Fruit fly (Drosophila melanogaster) whole organism, embryonic: ENCODE results near the gene Ptp10D.

Source experiments
- Atf3 ChIP-seq: fragments of 200-800 bp; sonication (Bioruptor generic); optimal IDR thresholded peaks from 3 replicates; lab custom pipeline; 2016; ENCODE audit warnings: missing biosample characterization, missing genetic modification characterization
- Bdp1 ChIP-seq: fragments of 200-800 bp; sonication (Bioruptor generic); optimal IDR thresholded peaks from 3 replicates; lab custom pipeline; 2016; ENCODE audit warnings: missing biosample characterization, missing genetic modification characterization
- CG10654 ChIP-seq: fragments of 200-800 bp; sonication (Bioruptor generic); optimal IDR thresholded peaks from 2 replicates; lab custom pipeline; 2016; ENCODE audit warnings: missing biosample characterization, missing genetic modification characterization
- CG12236 ChIP-seq: fragments of 200-800 bp; sonication (Bioruptor generic); optimal IDR thresholded peaks from 2 replicates; lab custom pipeline; 2016; ENCODE audit warnings: missing biosample characterization, missing genetic modification characterization
- CG12942 ChIP-seq: fragments of 200-800 bp; sonication (Bioruptor generic); optimal IDR thresholded peaks from 3 replicates; lab custom pipeline; 2016; ENCODE audit warnings: missing biosample characterization, missing genetic modification characterization
- CG17186 ChIP-seq: fragments of 200-800 bp; sonication (Bioruptor generic); optimal IDR thresholded peaks from 3 replicates; lab custom pipeline; 2017; ENCODE audit warnings: missing biosample characterization, missing genetic modification reagents, missing genetic modification characterization
- CG18619 ChIP-seq: fragments of 200-800 bp; sonication (Bioruptor generic); optimal IDR thresholded peaks from 3 replicates; lab custom pipeline; 2017; ENCODE audit warnings: missing biosample characterization, mild to moderate bottlenecking, missing genetic modification characterization
- CG32767 ChIP-seq: fragments of 200-800 bp; sonication (Bioruptor generic); IDR thresholded peaks from 2 replicates; pipeline ENCODE4 v1.3.6; 2022; ENCODE audit warnings: missing biosample characterization, missing genetic modification characterization
- CG33557 ChIP-seq: fragments of 200-800 bp; sonication (Bioruptor generic); optimal IDR thresholded peaks from 2 replicates; lab custom pipeline; 2019; ENCODE audit warnings: missing biosample characterization, mild to moderate bottlenecking, missing genetic modification characterization, moderate library complexity
- CG34224 ChIP-seq: fragments of 200-800 bp; sonication (Bioruptor generic); IDR thresholded peaks from 3 replicates; pipeline ENCODE4 v1.3.6; 2022; ENCODE audit warnings: missing biosample characterization, missing genetic modification characterization; ENCODE audit not compliant: partially characterized antibody
- CG4282 ChIP-seq: fragments of 200-800 bp; sonication (Bioruptor generic); optimal IDR thresholded peaks from 2 replicates; lab custom pipeline; 2016; ENCODE audit warnings: missing biosample characterization, missing genetic modification characterization
- CG4820 ChIP-seq: fragments of 200-800 bp; sonication (Bioruptor generic); optimal IDR thresholded peaks from 3 replicates; lab custom pipeline; 2016; ENCODE audit warnings: missing biosample characterization, missing genetic modification characterization
- CG6272 ChIP-seq: fragments of 200-800 bp; sonication (Bioruptor generic); IDR thresholded peaks from 2 replicates; pipeline ENCODE4 v1.3.6; 2022; ENCODE audit warnings: missing biosample characterization, missing genetic modification characterization
- CG6854 ChIP-seq: fragments of 200-800 bp; sonication (Bioruptor generic); optimal IDR thresholded peaks from 3 replicates; lab custom pipeline; 2017; ENCODE audit warnings: missing biosample characterization, mild to moderate bottlenecking, missing genetic modification characterization
- CG7556 ChIP-seq: fragments of 200-800 bp; sonication (Bioruptor generic); optimal IDR thresholded peaks from 2 replicates; lab custom pipeline; 2017; ENCODE audit warnings: missing biosample characterization, mild to moderate bottlenecking, missing genetic modification characterization
- CG9437 ChIP-seq: fragments of 200-800 bp; sonication (Bioruptor generic); optimal IDR thresholded peaks from 2 replicates; lab custom pipeline; 2018; ENCODE audit warnings: missing biosample characterization, mild to moderate bottlenecking, missing genetic modification characterization
- Dip3 ChIP-seq: fragments of 200-800 bp; sonication (Bioruptor generic); optimal IDR thresholded peaks from 3 replicates; lab custom pipeline; 2016; ENCODE audit warnings: missing biosample characterization, missing genetic modification characterization
- Dp ChIP-seq: fragments of 200-800 bp; sonication (Bioruptor generic); optimal IDR thresholded peaks from 2 replicates; lab custom pipeline; 2018; ENCODE audit warnings: missing biosample characterization, mild to moderate bottlenecking, missing genetic modification characterization, moderate library complexity
- Dref ChIP-seq: fragments of 200-800 bp; sonication (Bioruptor generic); IDR thresholded peaks from 2 replicates; pipeline ENCODE4 v1.3.6; 2022; ENCODE audit warnings: missing biosample characterization, missing genetic modification characterization
- Elba2 ChIP-seq: fragments of 200-800 bp; sonication (Bioruptor generic); optimal IDR thresholded peaks from 3 replicates; lab custom pipeline; 2016; ENCODE audit warnings: missing biosample characterization, missing genetic modification characterization
- H15 ChIP-seq: fragments of 200-800 bp; sonication (Bioruptor generic); IDR thresholded peaks from 3 replicates; pipeline ENCODE4 v1.3.6; 2022; ENCODE audit warnings: missing biosample characterization, missing genetic modification characterization
- HLH54F ChIP-seq: fragments of 200-800 bp; sonication (Bioruptor generic); optimal IDR thresholded peaks from 3 replicates; lab custom pipeline; 2016; ENCODE audit warnings: missing biosample characterization, missing genetic modification characterization
- HLHmδ ChIP-seq: fragments of 200-800 bp; sonication (Bioruptor generic); optimal IDR thresholded peaks from 2 replicates; lab custom pipeline; 2018; ENCODE audit warnings: missing biosample characterization, mild to moderate bottlenecking, missing genetic modification characterization, moderate library complexity
- HmgZ ChIP-seq: fragments of 200-800 bp; sonication (Bioruptor generic); optimal IDR thresholded peaks from 2 replicates; lab custom pipeline; 2018; ENCODE audit warnings: missing biosample characterization, mild to moderate bottlenecking, missing genetic modification characterization
- Jarid2 ChIP-seq: fragments of 200-800 bp; sonication (Bioruptor generic); optimal IDR thresholded peaks from 3 replicates; lab custom pipeline; 2017; ENCODE audit warnings: mild to moderate bottlenecking, missing biosample characterization, missing genetic modification reagents, missing genetic modification characterization
- Med ChIP-seq: fragments of 200-800 bp; sonication (Bioruptor generic); peaks from one replicate; lab custom pipeline; 2016; ENCODE audit warnings: missing biosample characterization, missing genetic modification characterization, mild to moderate bottlenecking, inconsistent platforms, moderate library complexity
- Mes4 ChIP-seq: fragments of 200-800 bp; sonication (Bioruptor generic); optimal IDR thresholded peaks from 2 replicates; lab custom pipeline; 2016; ENCODE audit warnings: missing biosample characterization, missing genetic modification characterization
- NFAT ChIP-seq: fragments of 200-800 bp; sonication (Bioruptor generic); IDR thresholded peaks from 2 replicates; pipeline ENCODE4 v1.3.6; 2022; ENCODE audit warnings: missing biosample characterization, missing genetic modification characterization
- Opbp ChIP-seq: fragments of 200-800 bp; sonication (Bioruptor generic); IDR thresholded peaks from 3 replicates; pipeline ENCODE4 v1.3.6; 2022; ENCODE audit warnings: missing biosample characterization, missing genetic modification characterization; ENCODE audit not compliant: partially characterized antibody
- Side ChIP-seq: fragments of 200-800 bp; sonication (Bioruptor generic); optimal IDR thresholded peaks from 2 replicates; lab custom pipeline; 2016; ENCODE audit warnings: missing biosample characterization, missing genetic modification characterization
- Sry-δ ChIP-seq: fragments of 200-800 bp; sonication (Bioruptor generic); optimal IDR thresholded peaks from 2 replicates; lab custom pipeline; 2016; ENCODE audit warnings: missing biosample characterization, missing genetic modification characterization
- Stat92E ChIP-seq, 3 experiments: fragments of >200 bp in 2 of 3; fragments of 200-800 bp in 1 of 3; sonication (Bioruptor generic) in 1 of 3; optimal IDR thresholded peaks; 2 replicates each; lab custom pipeline; 2017 to 2019; ENCODE audit warnings: missing biosample characterization in 3 of 3, missing genetic modification characterization in 3 of 3, mild to moderate bottlenecking in 1 of 3, moderate library complexity in 1 of 3
- ara ChIP-seq: fragments of 200-800 bp; sonication (Bioruptor generic); IDR thresholded peaks from 2 replicates; pipeline ENCODE4 v1.3.6; 2022; ENCODE audit warnings: missing biosample characterization, missing genetic modification characterization
- chinmo ChIP-seq: fragments of 200-800 bp; sonication (Bioruptor generic); IDR thresholded peaks from 4 replicates; pipeline ENCODE4 v1.3.6; 2022; ENCODE audit warnings: missing biosample characterization, missing genetic modification characterization; ENCODE audit not compliant: partially characterized antibody
- cwo ChIP-seq: fragments of 200-800 bp; sonication (Bioruptor generic); optimal IDR thresholded peaks from 3 replicates; lab custom pipeline; 2017; ENCODE audit warnings: missing biosample characterization, missing genetic modification characterization, mild to moderate bottlenecking, moderate library complexity, missing genetic modification reagents
- fd3F ChIP-seq: fragments of 200-800 bp; sonication (Bioruptor generic); optimal IDR thresholded peaks from 2 replicates; lab custom pipeline; 2018; ENCODE audit warnings: missing biosample characterization, mild to moderate bottlenecking, missing genetic modification characterization, moderate library complexity
- h ChIP-seq: fragments of >200 bp; optimal IDR thresholded peaks from 2 replicates; lab custom pipeline; 2017
- hth ChIP-seq: fragments of >200 bp; optimal IDR thresholded peaks from 2 replicates; lab custom pipeline; 2017; ENCODE audit warnings: inconsistent platforms
- inv ChIP-seq: fragments of 200-800 bp; sonication (Bioruptor generic); IDR thresholded peaks from 2 replicates; pipeline ENCODE4 v1.3.6; 2022; ENCODE audit warnings: missing biosample characterization, missing genetic modification characterization; ENCODE audit not compliant: partially characterized antibody
- kah ChIP-seq: fragments of 200-800 bp; sonication (Bioruptor generic); optimal IDR thresholded peaks from 2 replicates; lab custom pipeline; 2018; ENCODE audit warnings: missing biosample characterization, mild to moderate bottlenecking, missing genetic modification characterization
- lbe ChIP-seq: fragments of 200-800 bp; sonication (Bioruptor generic); optimal IDR thresholded peaks from 2 replicates; lab custom pipeline; 2016; ENCODE audit warnings: missing biosample characterization, mild to moderate bottlenecking, missing genetic modification characterization
- lov ChIP-seq, 2 experiments: fragments of 200-800 bp in 1 of 2; fragments of >200 bp in 1 of 2; sonication (Bioruptor generic) in 1 of 2; IDR thresholded peaks in 1 of 2; optimal IDR thresholded peaks in 1 of 2; 2 replicates in 1 of 2; 3 replicates in 1 of 2; pipeline versions ENCODE4 v1.3.6 to Lab custom; 2017 to 2022; ENCODE audit warnings: missing biosample characterization in 1 of 2, missing genetic modification characterization in 1 of 2
- otp ChIP-seq: fragments of 200-800 bp; sonication (Bioruptor generic); IDR thresholded peaks from 3 replicates; pipeline ENCODE4, ENCODE4 v1.3.6; 2022; ENCODE audit warnings: missing biosample characterization, missing genetic modification characterization
- phol ChIP-seq: fragments of 200-800 bp; sonication (Bioruptor generic); optimal IDR thresholded peaks from 3 replicates; lab custom pipeline; 2018; ENCODE audit warnings: missing biosample characterization, mild to moderate bottlenecking, missing genetic modification characterization, moderate library complexity
- sc ChIP-seq, 3 experiments: fragments of >200 bp in 2 of 3; fragments of 200-800 bp in 1 of 3; sonication (Bioruptor generic) in 1 of 3; optimal IDR thresholded peaks; 2 replicates in 2 of 3; 3 replicates in 1 of 3; lab custom pipeline; 2017; ENCODE audit warnings: mild to moderate bottlenecking in 1 of 3, missing biosample characterization in 1 of 3, missing genetic modification characterization in 1 of 3, missing genetic modification reagents in 1 of 3
- seq ChIP-seq: fragments of 200-800 bp; sonication (Bioruptor generic); IDR thresholded peaks from 2 replicates; pipeline ENCODE4 v1.3.6; 2022; ENCODE audit warnings: missing biosample characterization, missing genetic modification characterization
- trem ChIP-seq: fragments of 200-800 bp; optimal IDR thresholded peaks from 3 replicates; lab custom pipeline; 2019; ENCODE audit warnings: missing biosample characterization, mild to moderate bottlenecking, missing genetic modification characterization, moderate library complexity
- vnd ChIP-seq: fragments of 200-800 bp; sonication (Bioruptor generic); IDR thresholded peaks from 3 replicates; pipeline ENCODE4 v1.3.6; 2022; ENCODE audit warnings: missing biosample characterization, missing genetic modification characterization; ENCODE audit not compliant: partially characterized antibody
- yki ChIP-seq: fragments of >200 bp; optimal IDR thresholded peaks from 3 replicates; lab custom pipeline; 2018
- z ChIP-seq: fragments of 200-800 bp; sonication (Bioruptor generic); IDR thresholded peaks from 3 replicates; pipeline ENCODE4 v1.3.6; 2022; ENCODE audit warnings: missing biosample characterization, missing genetic modification characterization

Gene Ptp10D

DNA sequence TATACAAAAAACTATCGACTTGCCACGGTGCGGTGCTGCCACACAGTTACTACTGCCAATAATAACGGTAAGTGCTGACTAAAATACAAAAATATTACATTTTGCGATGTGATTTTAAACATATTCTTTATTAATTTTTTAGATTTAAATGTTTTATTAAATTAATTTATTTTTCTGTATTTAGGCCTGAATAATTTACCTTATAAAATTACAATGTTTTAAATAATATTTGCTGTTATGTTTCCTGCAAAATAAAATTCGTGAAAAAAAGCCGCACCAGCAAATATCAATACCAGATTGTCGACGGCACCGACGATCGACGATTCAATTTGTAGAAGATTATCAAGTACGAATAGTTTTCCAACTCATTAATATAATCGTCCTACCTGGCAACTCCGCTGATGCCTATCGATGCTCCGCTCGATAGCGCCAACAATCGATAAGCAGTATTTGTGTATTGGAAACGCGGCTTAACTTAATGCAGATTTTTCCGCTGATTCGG is 56.8 kb downstream of the Ptp10D start, which contains the start of the genes Vlet and bif (continued):
- TF ChIP-seq z (GFP tag; lab: Robert Waterston, UW) (no peak), CG4820 (GFP tag; lab: Kevin White, UChicago) (peak; percentile 46), Side (GFP tag; lab: Kevin White, UChicago) (peak; percentile 18), HLH54F (peak; percentile 53), otp (GFP tag; lab: Robert Waterston, UW) (no peak), Dip3 (GFP tag; lab: Kevin White, UChicago) (peak; percentile 11), yki (lab: Kevin White, UChicago) (no peak), fd3F (peak; percentile 27), CG34224 (GFP tag; lab: Robert Waterston, UW) (peak; percentile 43; the same call in 2 of the 3 replicates), Med (GFP tag; lab: Kevin White, UChicago) (peak; percentile 85), Sry-δ (peak; percentile 61), CG10654 (GFP tag; lab: Kevin White, UChicago) (peak; percentile 32), hth (lab: Kevin White, UChicago) (no peak), CG9437 (GFP tag; lab: Kevin White, UChicago) (peak; percentile 64), Elba2 (GFP tag; lab: Kevin White, UChicago) (no peak), seq (peak; percentile 50; the same call in 1 of the 2 replicates), CG6854 (no peak), kah (no peak), CG17186 (GFP tag; lab: Kevin White, UChicago) (peak; percentile 18), chinmo (GFP tag; lab: Robert Waterston, UW) (no peak), Jarid2 (GFP tag; lab: Kevin White, UChicago) (no peak), H15 (GFP tag; lab: Robert Waterston, UW) (no peak; the same call in 2 of the 3 replicates), CG12942 (peak; percentile 47), ara (GFP tag; lab: Robert Waterston, UW) (no peak), Atf3 (GFP tag; lab: Kevin White, UChicago) (no peak), cwo (GFP tag; lab: Kevin White, UChicago) (peak; percentile 44), sc (optimal IDR thresholded peaks at IDR 0.05; lab: Kevin White, UChicago) (no peak), sc (GFP tag; optimal IDR thresholded peaks at IDR 0.05; lab: Kevin White, UChicago) (peak; percentile 39), phol (tag; lab: Kevin White, UChicago) (peak; percentile 78), NFAT (GFP tag; lab: Robert Waterston, UW) (no peak), CG33557 (peak; percentile 26), CG7556 (GFP tag; lab: Kevin White, UChicago) (peak; percentile 73), CG12236 (no peak), inv (GFP tag; lab: Robert Waterston, UW) (peak; percentile 54; the same call in 1 of the 2 replicates), Opbp (GFP tag; lab: Robert Waterston, UW) (peak; percentile 68), CG32767 (no peak), HLHmδ (GFP tag; lab: Kevin White, UChicago) (no peak), h (lab: Kevin White, UChicago) (no peak), CG6272 (GFP tag; lab: Robert Waterston, UW) (peak; percentile 31; the same call in 1 of the 2 replicates), lbe (peak; percentile 42), CG4282 (GFP tag; lab: Kevin White, UChicago) (no peak), vnd (peak; percentile 59; the same call in 2 of the 3 replicates), CG18619 (GFP tag; lab: Kevin White, UChicago) (peak; percentile 69), Stat92E (GFP tag; optimal IDR thresholded peaks at IDR 0.05; lab: Kevin White, UChicago) (no peak), Dref (GFP tag; lab: Robert Waterston, UW) (peak; percentile 78), trem (tag; lab: Kevin White, UChicago) (peak; percentile 65), Mes4 (no peak), lov (optimal IDR thresholded peaks at IDR 0.05; lab: Kevin White, UChicago) (no peak), lov (GFP tag; IDR thresholded peaks at IDR 0.05; lab: Robert Waterston, UW) (0 out of 3 replicates have a peak, but pooled peaks have one; percentile 9), HmgZ (tag; lab: Kevin White, UChicago) (peak; percentile 31), Dp (GFP tag; lab: Kevin White, UChicago) (peak; percentile 50), Bdp1 (GFP tag; lab: Kevin White, UChicago) (peak; percentile 23)
